Fruit fly (Drosophila melanogaster) whole organism, prepupa: ENCODE results near the gene DCTN1-p150.

ENCODE experiments used
- CG10631 ChIP-seq: fragments of 200-800 bp; sonication (Bioruptor generic); optimal IDR thresholded peaks from 2 replicates; lab custom pipeline; 2016; ENCODE audit warnings: missing biosample characterization, missing genetic modification characterization
- CG10669 ChIP-seq: fragments of 200-800 bp; sonication (Bioruptor generic); optimal IDR thresholded peaks from 3 replicates; lab custom pipeline; 2018; ENCODE audit warnings: missing biosample characterization, mild to moderate bottlenecking, missing genetic modification characterization, moderate library complexity
- CG11294 ChIP-seq: fragments of 200-800 bp; sonication (Bioruptor generic); IDR thresholded peaks from 2 replicates; pipeline ENCODE4 v1.3.6; 2022; ENCODE audit warnings: missing biosample characterization, missing genetic modification characterization
- CG11762 ChIP-seq: fragments of 200-800 bp; sonication (Bioruptor generic); optimal IDR thresholded peaks from 3 replicates; lab custom pipeline; 2016; ENCODE audit warnings: missing biosample characterization, missing genetic modification characterization; ENCODE audit not compliant: insufficient read depth
- CG15336 ChIP-seq: fragments of 200-800 bp; sonication (Bioruptor generic); IDR thresholded peaks from 2 replicates; pipeline ENCODE4 v1.3.6; 2022; ENCODE audit warnings: missing biosample characterization, missing genetic modification characterization
- CG3032 ChIP-seq: fragments of 200-800 bp; optimal IDR thresholded peaks from 2 replicates; lab custom pipeline; 2019; ENCODE audit warnings: missing biosample characterization, mild to moderate bottlenecking, missing genetic modification characterization, moderate library complexity
- CG31627 ChIP-seq: fragments of 200-800 bp; sonication (Bioruptor generic); optimal IDR thresholded peaks from 3 replicates; lab custom pipeline; 2016; ENCODE audit warnings: missing biosample characterization, missing genetic modification characterization
- CG32006 ChIP-seq: fragments of 200-800 bp; sonication (Bioruptor generic); optimal IDR thresholded peaks from 3 replicates; lab custom pipeline; 2017; ENCODE audit warnings: missing biosample characterization, mild to moderate bottlenecking, missing genetic modification characterization
- CG3919 ChIP-seq: fragments of 200-800 bp; sonication (Bioruptor generic); optimal IDR thresholded peaks from 3 replicates; lab custom pipeline; 2016; ENCODE audit warnings: missing biosample characterization, missing genetic modification characterization
- CG4318 ChIP-seq: fragments of 200-800 bp; sonication (Bioruptor generic); optimal IDR thresholded peaks from 3 replicates; lab custom pipeline; 2017; ENCODE audit warnings: missing biosample characterization, mild to moderate bottlenecking, missing genetic modification characterization
- CG6276 ChIP-seq: fragments of 200-800 bp; sonication (Bioruptor generic); optimal IDR thresholded peaks from 2 replicates; lab custom pipeline; 2017; ENCODE audit warnings: missing biosample characterization, mild to moderate bottlenecking, missing genetic modification characterization
- CG6808 ChIP-seq: fragments of 200-800 bp; sonication (Bioruptor generic); optimal IDR thresholded peaks from 3 replicates; lab custom pipeline; 2017; ENCODE audit warnings: missing biosample characterization, missing genetic modification characterization, mild to moderate bottlenecking, moderate library complexity, missing genetic modification reagents
- CG6854 ChIP-seq: fragments of 200-800 bp; sonication (Bioruptor generic); optimal IDR thresholded peaks from 2 replicates; lab custom pipeline; 2017; ENCODE audit warnings: missing biosample characterization, mild to moderate bottlenecking, missing genetic modification characterization
- CG7368 ChIP-seq: fragments of 200-800 bp; sonication (Bioruptor generic); optimal IDR thresholded peaks from 3 replicates; lab custom pipeline; 2016; ENCODE audit warnings: missing biosample characterization, missing genetic modification characterization
- CG8119 ChIP-seq: fragments of 200-800 bp; sonication (Bioruptor generic); IDR thresholded peaks from 3 replicates; pipeline ENCODE4 v1.3.6; 2022; ENCODE audit warnings: missing biosample characterization, missing genetic modification characterization
- Eip75B ChIP-seq: fragments of 200-800 bp; sonication (Bioruptor generic); optimal IDR thresholded peaks from 3 replicates; lab custom pipeline; 2016; ENCODE audit warnings: missing biosample characterization, missing genetic modification characterization
- Eip78C ChIP-seq: fragments of 200-800 bp; sonication (Bioruptor generic); peaks from one replicate; lab custom pipeline; 2016; ENCODE audit warnings: missing biosample characterization, missing genetic modification characterization
- Ets96B ChIP-seq: fragments of 200-800 bp; optimal IDR thresholded peaks from 2 replicates; lab custom pipeline; 2019; ENCODE audit warnings: missing biosample characterization, mild to moderate bottlenecking, missing genetic modification characterization, moderate library complexity
- Hr38 ChIP-seq: sonication (Bioruptor generic); optimal IDR thresholded peaks from 2 replicates; lab custom pipeline; 2016; ENCODE audit warnings: missing biosample characterization, missing genetic modification characterization
- Hr39 ChIP-seq: fragments of 200-800 bp; sonication (Bioruptor generic); optimal IDR thresholded peaks from 2 replicates; lab custom pipeline; 2016; ENCODE audit warnings: missing biosample characterization, missing genetic modification characterization
- Hr4 ChIP-seq: fragments of 200-800 bp; sonication (Bioruptor generic); optimal IDR thresholded peaks from 3 replicates; lab custom pipeline; 2016; ENCODE audit warnings: missing biosample characterization, missing genetic modification characterization
- Lpt ChIP-seq: fragments of 200-800 bp; sonication (Bioruptor generic); optimal IDR thresholded peaks from 3 replicates; lab custom pipeline; 2016; ENCODE audit warnings: missing biosample characterization, missing genetic modification characterization
- OdsH ChIP-seq: fragments of 200-800 bp; sonication (Bioruptor generic); optimal IDR thresholded peaks from 3 replicates; lab custom pipeline; 2016; ENCODE audit warnings: missing biosample characterization, missing genetic modification characterization
- Smox ChIP-seq: fragments of 200-800 bp; sonication (Bioruptor generic); optimal IDR thresholded peaks from 3 replicates; lab custom pipeline; 2016; ENCODE audit warnings: missing biosample characterization, missing genetic modification characterization
- Sox102F ChIP-seq: fragments of 200-800 bp; sonication (Bioruptor generic); optimal IDR thresholded peaks from 2 replicates; lab custom pipeline; 2016; ENCODE audit warnings: missing biosample characterization, mild to moderate bottlenecking, missing genetic modification characterization
- Sox14 ChIP-seq: fragments of 200-800 bp; sonication (Bioruptor generic); optimal IDR thresholded peaks from 3 replicates; lab custom pipeline; 2016; ENCODE audit warnings: missing biosample characterization, missing genetic modification characterization
- Sox15 ChIP-seq: fragments of 200-800 bp; sonication (Bioruptor generic); optimal IDR thresholded peaks from 3 replicates; lab custom pipeline; 2016; ENCODE audit warnings: missing biosample characterization, missing genetic modification characterization
- achi ChIP-seq: fragments of 200-800 bp; sonication (Bioruptor generic); optimal IDR thresholded peaks from 3 replicates; lab custom pipeline; 2016; ENCODE audit warnings: missing biosample characterization, missing genetic modification characterization
- acj6 ChIP-seq: fragments of 200-800 bp; sonication (Bioruptor generic); optimal IDR thresholded peaks from 3 replicates; lab custom pipeline; 2016; ENCODE audit warnings: missing biosample characterization, missing genetic modification characterization
- cyc ChIP-seq: fragments of 200-800 bp; sonication (Bioruptor generic); optimal IDR thresholded peaks from 3 replicates; lab custom pipeline; 2016; ENCODE audit warnings: missing biosample characterization, missing genetic modification characterization
- dac ChIP-seq: fragments of 200-800 bp; sonication (Bioruptor generic); optimal IDR thresholded peaks from 2 replicates; lab custom pipeline; 2017; ENCODE audit warnings: missing biosample characterization, mild to moderate bottlenecking, missing genetic modification characterization
- dsx ChIP-seq: fragments of 200-800 bp; optimal IDR thresholded peaks from 3 replicates; lab custom pipeline; 2019; ENCODE audit warnings: missing biosample characterization, mild to moderate bottlenecking, missing genetic modification characterization, moderate library complexity; ENCODE audit not compliant: poor library complexity, severe bottlenecking
- eg ChIP-seq: fragments of 200-800 bp; sonication (Bioruptor generic); IDR thresholded peaks from 3 replicates; pipeline ENCODE4 v1.3.6; 2022; ENCODE audit warnings: missing biosample characterization, missing genetic modification characterization
- fd85E ChIP-seq: fragments of 200-800 bp; sonication (Bioruptor generic); optimal IDR thresholded peaks from 3 replicates; lab custom pipeline; 2016; ENCODE audit warnings: missing biosample characterization, missing genetic modification characterization
- fkh ChIP-seq: fragments of 200-800 bp; sonication (Bioruptor generic); optimal IDR thresholded peaks from 3 replicates; lab custom pipeline; 2017; ENCODE audit warnings: missing biosample characterization, mild to moderate bottlenecking, missing genetic modification characterization, moderate library complexity
- lz ChIP-seq: fragments of 200-800 bp; sonication (Bioruptor generic); optimal IDR thresholded peaks from 3 replicates; lab custom pipeline; 2016; ENCODE audit warnings: missing biosample characterization, missing genetic modification characterization
- net ChIP-seq: fragments of 200-800 bp; sonication (Bioruptor generic); optimal IDR thresholded peaks from 3 replicates; lab custom pipeline; 2016; ENCODE audit warnings: missing biosample characterization, missing genetic modification characterization
- pdm3 ChIP-seq: fragments of 200-800 bp; sonication (Bioruptor generic); optimal IDR thresholded peaks from 3 replicates; lab custom pipeline; 2016; ENCODE audit warnings: missing biosample characterization, missing genetic modification characterization
- salr ChIP-seq, 2 experiments: fragments of 200-800 bp; sonication (Bioruptor generic); optimal IDR thresholded peaks; 3 replicates each; lab custom pipeline; 2016 to 2018; ENCODE audit warnings: missing biosample characterization in 2 of 2, missing genetic modification characterization in 2 of 2, mild to moderate bottlenecking in 1 of 2
- spab ChIP-seq: fragments of 200-800 bp; sonication (Bioruptor generic); optimal IDR thresholded peaks from 2 replicates; lab custom pipeline; 2017; ENCODE audit warnings: missing biosample characterization, mild to moderate bottlenecking, missing genetic modification characterization, missing genetic modification reagents
- ss ChIP-seq, 2 experiments: fragments of 200-800 bp; sonication (Bioruptor generic); optimal IDR thresholded peaks; 2 replicates in 1 of 2; 3 replicates in 1 of 2; lab custom pipeline; 2017 to 2018; ENCODE audit warnings: mild to moderate bottlenecking in 2 of 2, missing biosample characterization in 2 of 2, missing genetic modification characterization in 2 of 2, moderate library complexity in 1 of 2
- svp ChIP-seq: fragments of 200-800 bp; sonication (Bioruptor generic); peaks from one replicate; lab custom pipeline; 2016; ENCODE audit warnings: missing biosample characterization, missing genetic modification characterization
- topi ChIP-seq: fragments of 200-800 bp; sonication (Bioruptor generic); optimal IDR thresholded peaks from 3 replicates; lab custom pipeline; 2016; ENCODE audit warnings: missing biosample characterization, missing genetic modification characterization
- vri ChIP-seq: fragments of 200-800 bp; sonication (Bioruptor generic); optimal IDR thresholded peaks from 3 replicates; lab custom pipeline; 2016; ENCODE audit warnings: missing biosample characterization, mild to moderate bottlenecking, missing genetic modification characterization

DCTN1-p150 gene

DNA sequence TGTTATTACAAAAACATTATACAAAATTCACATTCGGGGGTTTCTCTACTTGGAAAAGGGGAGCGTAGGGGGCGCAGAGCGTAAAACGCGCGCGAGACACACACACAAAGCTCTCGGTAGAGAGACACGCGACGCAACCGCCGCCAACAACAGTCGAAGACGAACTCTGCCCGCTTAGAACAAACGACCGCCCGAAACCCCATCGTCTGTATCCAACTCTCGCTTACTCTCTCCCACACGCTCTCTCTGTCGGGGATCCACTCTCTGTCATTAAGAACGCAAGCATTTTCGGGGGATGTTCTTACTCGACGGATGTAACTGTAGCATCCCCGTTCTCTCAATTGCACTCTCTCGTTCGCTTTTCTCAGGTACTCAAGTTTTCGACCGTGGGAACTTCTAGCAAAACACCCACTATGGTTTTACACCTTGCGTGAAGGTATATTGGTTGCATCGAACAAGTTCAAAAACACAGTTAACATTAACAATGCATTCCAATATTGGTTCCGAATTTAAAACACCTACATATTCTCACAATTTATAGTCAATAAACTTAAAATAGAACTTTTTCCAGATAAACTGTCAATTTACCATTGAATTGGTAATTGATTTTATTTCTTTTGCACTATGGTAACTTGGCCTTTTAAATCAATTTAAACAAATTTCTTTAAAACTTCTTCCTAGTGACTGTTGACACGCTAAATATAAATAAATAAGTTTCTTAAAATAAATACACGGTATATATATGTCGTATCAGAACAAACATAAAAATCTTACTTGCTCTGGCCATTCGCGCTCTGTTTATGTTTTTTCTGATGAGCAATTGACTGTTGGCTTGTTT is 9.2 kb upstream of the DCTN1-p150 start (continued):
- peak; percentile 18 for TF ChIP-seq CG6854 (GFP tag; lab: Kevin White, UChicago)
- peak; percentile 75 for TF ChIP-seq Eip75B (GFP tag; lab: Kevin White, UChicago)
- peak; percentile 78 for TF ChIP-seq pdm3 (GFP tag; lab: Kevin White, UChicago)
- TF ChIP-seq salr (GFP tag; optimal IDR thresholded peaks at IDR 0.05; lab: Kevin White, UChicago): peak in 1 of 2 experiments; percentile 76
- peak; percentile 85 for TF ChIP-seq Eip78C (GFP tag; lab: Kevin White, UChicago)
- peak; percentile 54 for TF ChIP-seq dsx (GFP tag; lab: Kevin White, UChicago)
- peak; percentile 53 for TF ChIP-seq Sox15 (GFP tag; lab: Kevin White, UChicago)
- TF ChIP-seq fkh: peak; percentile 81
- TF ChIP-seq spab (GFP tag; lab: Kevin White, UChicago): peak; percentile 50
- TF ChIP-seq CG6808: peak; percentile 48
- peak; percentile 78 for TF ChIP-seq OdsH (GFP tag; lab: Kevin White, UChicago)
- TF ChIP-seq Hr38 (GFP tag; lab: Kevin White, UChicago): no peak
- TF ChIP-seq Sox14 (GFP tag; lab: Kevin White, UChicago): peak; percentile 81
- peak; percentile 62 for TF ChIP-seq cyc
- peak; percentile 74 for TF ChIP-seq lz (GFP tag; lab: Kevin White, UChicago)
- peak; percentile 68 for TF ChIP-seq Hr39 (GFP tag; lab: Kevin White, UChicago)

- no peak for TF ChIP-seq fd85E (GFP tag; lab: Kevin White, UChicago)
- no peak for TF ChIP-seq Sox14 (GFP tag; lab: Kevin White, UChicago)
- TF ChIP-seq, all 60 proteins: peak for 0
These were observed 8.6 kb upstream of the DCTN1-p150 start for dm6 chr3L:13920632-13920981.

DNA sequence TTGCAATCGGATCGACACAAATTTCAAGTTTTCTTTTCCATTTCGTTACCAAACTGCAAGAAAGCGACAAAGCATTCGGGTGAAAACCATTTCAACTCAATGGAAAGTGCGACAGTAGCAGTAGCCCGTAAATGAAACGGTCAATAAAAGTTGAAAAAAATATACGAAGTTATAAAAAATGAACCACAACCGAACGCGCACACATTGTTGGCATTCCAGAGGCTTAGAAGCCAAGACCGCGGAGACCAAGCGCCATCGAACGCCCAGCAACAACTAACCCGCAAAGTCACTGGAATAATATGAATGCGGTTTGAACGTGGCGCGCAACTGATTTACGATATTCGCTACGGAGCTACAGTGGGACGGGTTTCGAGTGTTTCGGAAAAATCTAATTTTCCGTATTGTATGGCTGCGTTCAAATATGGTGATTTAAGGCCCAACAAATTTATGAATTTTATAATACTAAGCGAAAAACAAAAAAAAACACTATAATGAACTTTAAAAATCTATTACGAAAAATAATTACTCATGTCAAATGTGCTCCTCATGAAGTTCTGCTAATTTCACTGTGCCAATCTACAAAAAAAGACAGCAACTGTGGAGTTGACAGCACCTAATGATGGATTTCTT is 7.0 kb upstream of the DCTN1-p150 start:
- TF ChIP-seq CG4318 (GFP tag; lab: Kevin White, UChicago) (peak; percentile 44), pdm3 (GFP tag; lab: Kevin White, UChicago) (peak; percentile 67), Lpt (peak; percentile 33), CG32006 (GFP tag; lab: Kevin White, UChicago) (peak; percentile 80), achi (GFP tag; lab: Kevin White, UChicago) (peak; percentile 55), acj6 (GFP tag; lab: Kevin White, UChicago) (peak; percentile 21), spab (GFP tag; lab: Kevin White, UChicago) (no peak), CG3919 (peak; percentile 54), ss (GFP tag; optimal IDR thresholded peaks at IDR 0.05; lab: Kevin White, UChicago) (no peak), Ets96B (tag; lab: Kevin White, UChicago) (no peak), vri (GFP tag; lab: Kevin White, UChicago) (peak; percentile 20), CG10669 (no peak), svp (GFP tag; lab: Kevin White, UChicago) (peak; percentile 33), net (GFP tag; lab: Kevin White, UChicago) (peak; percentile 54), dac (GFP tag; lab: Kevin White, UChicago) (peak; percentile 0), Hr4 (GFP tag; lab: Kevin White, UChicago) (peak; percentile 78), Sox102F (peak; percentile 1), CG10631 (GFP tag; lab: Kevin White, UChicago) (peak; percentile 40), lz (GFP tag; lab: Kevin White, UChicago) (peak; percentile 39), CG3032 (tag; lab: Kevin White, UChicago) (no peak), CG7368 (GFP tag; lab: Kevin White, UChicago) (no peak), CG6854 (GFP tag; lab: Kevin White, UChicago) (no peak), eg (GFP tag; lab: Robert Waterston, UW) (peak; percentile 33; the same call in 1 of the 3 replicates), Hr39 (GFP tag; lab: Kevin White, UChicago) (peak; percentile 33), CG8119 (GFP tag; lab: Robert Waterston, UW) (peak; percentile 70; the same call in 2 of the 3 replicates), CG6276 (GFP tag; lab: Kevin White, UChicago) (peak; percentile 71), fkh (no peak), Smox (GFP tag; lab: Kevin White, UChicago) (peak; percentile 15), topi (peak; percentile 50), CG31627 (GFP tag; lab: Kevin White, UChicago) (peak; percentile 22), CG11762 (GFP tag; lab: Kevin White, UChicago) (no peak), CG11294 (GFP tag; lab: Robert Waterston, UW) (0 out of 2 replicates have a peak, but pooled peaks have one; percentile 8), CG15336 (GFP tag; lab: Robert Waterston, UW) (peak; percentile 79), salr (GFP tag; optimal IDR thresholded peaks at IDR 0.05; lab: Kevin White, UChicago) (peak in 1 of 2 experiments; percentile 46)
